Worm (Caenorhabditis elegans) whole organism, L3 larva: ENCODE data around the gene ZK1240.9.

Experiments used
- ceh-9 ChIP-seq: sonication (generic microtip); optimal IDR thresholded peaks from 2 replicates; lab custom pipeline; 2018; ENCODE audit warnings: missing biosample characterization, missing genetic modification characterization
- nhr-237 ChIP-seq: fragments of 150-350 bp; optimal IDR thresholded peaks from 2 replicates; lab custom pipeline; 2014; ENCODE audit warnings: missing biosample characterization, missing genetic modification characterization
- nhr-77 ChIP-seq: fragments of 150-350 bp; optimal IDR thresholded peaks from 2 replicates; lab custom pipeline; 2014; ENCODE audit warnings: missing biosample characterization, missing genetic modification characterization

- TF ChIP-seq nhr-237 (tag; lab: Kevin White, UChicago): no peak
- TF ChIP-seq ceh-9 (tag; lab: Kevin White, UChicago): no peak
- no peak for TF ChIP-seq nhr-77 (tag; lab: Kevin White, UChicago)
Observed at ce11 chrII:2342004-2342479, 24.1 kb downstream of the ZK1240.9 start, which contains the start of gene F43C11.6.
